Worm (Caenorhabditis elegans): Measurements from ENCODE around the gene sod-3.

ce11 chrX:17110555-17110954 lies 18.0 kb downstream of the sod-3 start, which contains the start of gene lido-5:
- TF ChIP-seq dao-5 (tag; optimal IDR thresholded peaks at IDR 0.05) (no peak), W03F9.2 (tag; optimal IDR thresholded peaks at IDR 0.05) (no peak)

Measured in whole organism, L4/young adult.